Comparison of ENCODE assay signal across 5 worm cellular contexts in genomic region chrIV:9852818-9853466, ce11.
TF ChIP-seq lines count a peak whose summit lies in the region.

No protein-coding gene starts in this region.

TF ChIP-seq in whole organism, L4 larva, 104 proteins besides CTCF, POLR2A, EP300 and RAD21:
- peak; percentile 93 for TF ChIP-seq set-16 (GFP tag; IDR thresholded peaks at IDR 0.05; lab: Robert Waterston, UW)
- TF ChIP-seq spr-1 (tag; optimal IDR thresholded peaks at IDR 0.05; lab: Kevin White, UChicago) = no peak

TF ChIP-seq in whole organism, early embryonic, 17 proteins besides CTCF, POLR2A, EP300 and RAD21:
- TF ChIP-seq aly-1 (tag; optimal IDR thresholded peaks at IDR 0.05; lab: Kevin White, UChicago) = peak; percentile 50
- TF ChIP-seq hnd-1 (tag; optimal IDR thresholded peaks at IDR 0.05; lab: Kevin White, UChicago) = no peak

TF ChIP-seq in whole organism, late embryonic, 69 proteins besides CTCF, POLR2A, EP300 and RAD21:
- TF ChIP-seq nhr-11 (tag; optimal IDR thresholded peaks at IDR 0.05; lab: Kevin White, UChicago) (no peak), hlh-8 (tag; optimal IDR thresholded peaks at IDR 0.05; lab: Kevin White, UChicago) (no peak), unc-55 (GFP tag; optimal IDR thresholded peaks at IDR 0.05; lab: Kevin White, UChicago) (no peak), ceh-18 (tag; optimal IDR thresholded peaks at IDR 0.05; lab: Kevin White, UChicago) (no peak), sdc-2 (tag; optimal IDR thresholded peaks at IDR 0.05; lab: Kevin White, UChicago) (peak; percentile 9), elt-2 (tag; optimal IDR thresholded peaks at IDR 0.05; lab: Kevin White, UChicago) (no peak), pqm-1 (tag; optimal IDR thresholded peaks at IDR 0.05; lab: Kevin White, UChicago) (no peak), nfya-1 (tag; optimal IDR thresholded peaks at IDR 0.05; lab: Kevin White, UChicago) (no peak), tbx-7 (tag; optimal IDR thresholded peaks at IDR 0.05; lab: Kevin White, UChicago) (no peak)

TF ChIP-seq in whole organism, mixed stage, embryonic, 35 proteins besides CTCF, POLR2A, EP300 and RAD21:
- peak; percentile 62 for TF ChIP-seq lin-32 (GFP tag; optimal IDR thresholded peaks at IDR 0.05; lab: Kevin White, UChicago)
- TF ChIP-seq snpc-4 (tag; optimal IDR thresholded peaks at IDR 0.05; lab: Kevin White, UChicago) = no peak

TF ChIP-seq in whole organism, young adult, 124 proteins besides CTCF, POLR2A, EP300 and RAD21:
- no peak for TF ChIP-seq athp-1 (tag; optimal IDR thresholded peaks at IDR 0.05; lab: Kevin White, UChicago)
- no peak for TF ChIP-seq dpff-1 (tag; optimal IDR thresholded peaks at IDR 0.05; lab: Kevin White, UChicago)
- TF ChIP-seq zim-3 (tag; optimal IDR thresholded peaks at IDR 0.05; lab: Kevin White, UChicago) = no peak
- 0 out of 2 replicates have a peak, but pooled peaks have one; percentile 9 for TF ChIP-seq nhr-120 (GFP tag; IDR thresholded peaks at IDR 0.05; lab: Robert Waterston, UW)
- TF ChIP-seq Y56A3A.18 (GFP tag; IDR thresholded peaks at IDR 0.05; lab: Robert Waterston, UW) = 0 out of 2 replicates have a peak, but pooled peaks have one; percentile 20
- peak; percentile 73 for TF ChIP-seq egrh-3 (GFP tag; IDR thresholded peaks at IDR 0.05; lab: Robert Waterston, UW)
- TF ChIP-seq madf-3 (GFP tag; IDR thresholded peaks at IDR 0.05; lab: Robert Waterston, UW) = 0 out of 2 replicates have a peak, but pooled peaks have one; percentile 2
- TF ChIP-seq ztf-18 (tag; optimal IDR thresholded peaks at IDR 0.05; lab: Kevin White, UChicago) = no peak
- 0 out of 2 replicates have a peak, but pooled peaks have one; percentile 5 for TF ChIP-seq mcd-1 (GFP tag; IDR thresholded peaks at IDR 0.05; lab: Robert Waterston, UW)
- TF ChIP-seq hlh-26 (GFP tag; conservative IDR thresholded peaks at IDR 0.05; lab: Robert Waterston, UW) = 0 out of 2 replicates have a peak, but pooled peaks have one; percentile 24
- peak; percentile 76 for TF ChIP-seq zfh-2 (GFP tag; conservative IDR thresholded peaks at IDR 0.05; lab: Robert Waterston, UW)
